Fruit fly (Drosophila melanogaster) whole organism, embryonic: ENCODE measurements around the gene trbd.

Experiments used
- Atf6 ChIP-seq: fragments of 200-800 bp; sonication (Bioruptor generic); IDR thresholded peaks from 2 replicates; pipeline ENCODE4 v1.3.6; 2022; ENCODE audit warnings: missing biosample characterization, missing genetic modification characterization
- Bgb ChIP-seq: fragments of 200-800 bp; sonication (Bioruptor generic); IDR thresholded peaks from 2 replicates; pipeline ENCODE4 v1.3.6; 2022; ENCODE audit warnings: missing biosample characterization, missing genetic modification characterization; ENCODE audit not compliant: partially characterized antibody
- C15 ChIP-seq: fragments of 200-800 bp; sonication (Bioruptor generic); IDR thresholded peaks from 3 replicates; pipeline ENCODE4 v1.3.6; 2022; ENCODE audit warnings: missing biosample characterization, missing genetic modification characterization
- CG10267 ChIP-seq: fragments of 200-800 bp; sonication (Bioruptor generic); optimal IDR thresholded peaks from 2 replicates; lab custom pipeline; 2018; ENCODE audit warnings: missing biosample characterization, mild to moderate bottlenecking, missing genetic modification characterization, moderate library complexity
- CG13287 ChIP-seq: fragments of 200-800 bp; sonication (Bioruptor generic); IDR thresholded peaks from 2 replicates; pipeline ENCODE4 v1.3.6; 2022; ENCODE audit warnings: missing biosample characterization, missing genetic modification characterization; ENCODE audit not compliant: partially characterized antibody
- CG15479 ChIP-seq: fragments of 200-800 bp; sonication (Bioruptor generic); optimal IDR thresholded peaks from 3 replicates; lab custom pipeline; 2019; ENCODE audit warnings: missing biosample characterization, mild to moderate bottlenecking, missing genetic modification characterization, moderate library complexity
- CG17186 ChIP-seq: fragments of 200-800 bp; sonication (Bioruptor generic); optimal IDR thresholded peaks from 3 replicates; lab custom pipeline; 2017; ENCODE audit warnings: missing biosample characterization, missing genetic modification reagents, missing genetic modification characterization
- CG17385 ChIP-seq: fragments of 200-800 bp; sonication (Bioruptor generic); optimal IDR thresholded peaks from 3 replicates; lab custom pipeline; 2018; ENCODE audit warnings: missing biosample characterization, mild to moderate bottlenecking, missing genetic modification characterization
- CG1792 ChIP-seq: fragments of 200-800 bp; sonication (Bioruptor generic); optimal IDR thresholded peaks from 2 replicates; lab custom pipeline; 2016; ENCODE audit warnings: missing biosample characterization, missing genetic modification characterization
- CG18476 ChIP-seq: fragments of 200-800 bp; sonication (Bioruptor generic); optimal IDR thresholded peaks from 2 replicates; lab custom pipeline; 2016; ENCODE audit warnings: missing biosample characterization, mild to moderate bottlenecking, missing genetic modification characterization
- CG2712 ChIP-seq: fragments of 200-800 bp; optimal IDR thresholded peaks from 3 replicates; lab custom pipeline; 2019; ENCODE audit warnings: missing biosample characterization, mild to moderate bottlenecking, missing genetic modification characterization, moderate library complexity
- CG32772 ChIP-seq: fragments of 200-800 bp; sonication (Bioruptor generic); IDR thresholded peaks from 2 replicates; pipeline ENCODE4 v1.3.6; 2022; ENCODE audit warnings: missing biosample characterization, missing genetic modification characterization
- CG34224 ChIP-seq: fragments of 200-800 bp; sonication (Bioruptor generic); IDR thresholded peaks from 3 replicates; pipeline ENCODE4 v1.3.6; 2022; ENCODE audit warnings: missing biosample characterization, missing genetic modification characterization; ENCODE audit not compliant: partially characterized antibody
- CG4282 ChIP-seq: fragments of 200-800 bp; sonication (Bioruptor generic); optimal IDR thresholded peaks from 2 replicates; lab custom pipeline; 2016; ENCODE audit warnings: missing biosample characterization, missing genetic modification characterization
- CG7357 ChIP-seq: fragments of 200-800 bp; sonication (Bioruptor generic); IDR thresholded peaks from 3 replicates; pipeline ENCODE4 v1.3.6; 2022; ENCODE audit warnings: missing biosample characterization, missing genetic modification characterization
- CG8924 ChIP-seq: fragments of 200-800 bp; optimal IDR thresholded peaks from 3 replicates; lab custom pipeline; 2019; ENCODE audit warnings: missing biosample characterization, mild to moderate bottlenecking, missing genetic modification characterization, moderate library complexity
- CG9215 ChIP-seq: fragments of 200-800 bp; sonication (Bioruptor generic); IDR thresholded peaks from 2 replicates; pipeline ENCODE4 v1.3.6; 2022; ENCODE audit warnings: missing biosample characterization, missing genetic modification characterization
- CG9727 ChIP-seq: fragments of 200-800 bp; sonication (Bioruptor generic); optimal IDR thresholded peaks from 3 replicates; lab custom pipeline; 2017; ENCODE audit warnings: missing biosample characterization, mild to moderate bottlenecking, missing genetic modification characterization
- Dp ChIP-seq: fragments of 200-800 bp; sonication (Bioruptor generic); optimal IDR thresholded peaks from 2 replicates; lab custom pipeline; 2018; ENCODE audit warnings: missing biosample characterization, mild to moderate bottlenecking, missing genetic modification characterization, moderate library complexity
- E2f2 ChIP-seq: fragments of 200-800 bp; sonication (Bioruptor generic); IDR thresholded peaks from 2 replicates; pipeline ENCODE4 v1.3.6; 2022; ENCODE audit warnings: missing biosample characterization, missing genetic modification characterization
- Fer2 ChIP-seq: fragments of 200-800 bp; sonication (Bioruptor generic); optimal IDR thresholded peaks from 2 replicates; lab custom pipeline; 2018; ENCODE audit warnings: missing biosample characterization, mild to moderate bottlenecking, missing genetic modification characterization, moderate library complexity
- Fer3 ChIP-seq: fragments of 200-800 bp; sonication (Bioruptor generic); optimal IDR thresholded peaks from 2 replicates; lab custom pipeline; 2018; ENCODE audit warnings: missing biosample characterization, mild to moderate bottlenecking, missing genetic modification characterization, moderate library complexity
- HmgZ ChIP-seq: fragments of 200-800 bp; sonication (Bioruptor generic); optimal IDR thresholded peaks from 2 replicates; lab custom pipeline; 2018; ENCODE audit warnings: missing biosample characterization, mild to moderate bottlenecking, missing genetic modification characterization
- Med ChIP-seq: fragments of 200-800 bp; sonication (Bioruptor generic); peaks from one replicate; lab custom pipeline; 2016; ENCODE audit warnings: missing biosample characterization, missing genetic modification characterization, mild to moderate bottlenecking, inconsistent platforms, moderate library complexity
- Nf-YC ChIP-seq: fragments of 200-800 bp; optimal IDR thresholded peaks from 3 replicates; lab custom pipeline; 2019; ENCODE audit warnings: missing biosample characterization, mild to moderate bottlenecking, missing genetic modification characterization, moderate library complexity
- Rfx ChIP-seq: fragments of 200-800 bp; sonication (Bioruptor generic); IDR thresholded peaks from 2 replicates; pipeline ENCODE4 v1.3.6; 2022; ENCODE audit warnings: missing biosample characterization, missing genetic modification characterization
- Xbp1 ChIP-seq: fragments of 200-800 bp; sonication (Bioruptor generic); optimal IDR thresholded peaks from 3 replicates; lab custom pipeline; 2016; ENCODE audit warnings: missing biosample characterization, mild to moderate bottlenecking, missing genetic modification characterization
- ato ChIP-seq: fragments of 200-800 bp; sonication (Bioruptor generic); IDR thresholded peaks from 2 replicates; pipeline ENCODE4 v1.3.6; 2022; ENCODE audit warnings: missing biosample characterization, missing genetic modification characterization; ENCODE audit not compliant: partially characterized antibody
- emc ChIP-seq: fragments of 200-800 bp; sonication (Bioruptor generic); optimal IDR thresholded peaks from 2 replicates; lab custom pipeline; 2016; ENCODE audit warnings: missing biosample characterization, missing genetic modification characterization
- fd3F ChIP-seq: fragments of 200-800 bp; sonication (Bioruptor generic); optimal IDR thresholded peaks from 2 replicates; lab custom pipeline; 2018; ENCODE audit warnings: missing biosample characterization, mild to moderate bottlenecking, missing genetic modification characterization, moderate library complexity
- grau ChIP-seq: fragments of 200-800 bp; optimal IDR thresholded peaks from 3 replicates; lab custom pipeline; 2019; ENCODE audit warnings: missing biosample characterization, mild to moderate bottlenecking, missing genetic modification characterization, moderate library complexity
- ham ChIP-seq: fragments of 200-800 bp; sonication (Bioruptor generic); IDR thresholded peaks from 2 replicates; pipeline ENCODE4 v1.3.6; 2022; ENCODE audit warnings: missing biosample characterization, missing genetic modification characterization
- jumu ChIP-seq: fragments of 200-800 bp; sonication (Bioruptor generic); optimal IDR thresholded peaks from 3 replicates; lab custom pipeline; 2016; ENCODE audit warnings: missing biosample characterization, missing genetic modification characterization
- lov ChIP-seq, 2 experiments: fragments of 200-800 bp in 1 of 2; fragments of >200 bp in 1 of 2; sonication (Bioruptor generic) in 1 of 2; IDR thresholded peaks in 1 of 2; optimal IDR thresholded peaks in 1 of 2; 2 replicates in 1 of 2; 3 replicates in 1 of 2; pipeline versions ENCODE4 v1.3.6 to Lab custom; 2017 to 2022; ENCODE audit warnings: missing biosample characterization in 1 of 2, missing genetic modification characterization in 1 of 2
- org-1 ChIP-seq: fragments of 200-800 bp; sonication (Bioruptor generic); optimal IDR thresholded peaks from 2 replicates; lab custom pipeline; 2017; ENCODE audit warnings: missing biosample characterization, missing genetic modification characterization
- pita ChIP-seq: fragments of 200-800 bp; sonication (Bioruptor generic); optimal IDR thresholded peaks from 2 replicates; lab custom pipeline; 2017; ENCODE audit warnings: missing biosample characterization, mild to moderate bottlenecking, missing genetic modification characterization
- pzg ChIP-seq: fragments of 200-800 bp; sonication (Bioruptor generic); optimal IDR thresholded peaks from 3 replicates; lab custom pipeline; 2018; ENCODE audit warnings: missing biosample characterization, mild to moderate bottlenecking, missing genetic modification characterization, moderate library complexity
- ranshi ChIP-seq: fragments of 200-800 bp; sonication (Bioruptor generic); IDR thresholded peaks from 2 replicates; pipeline ENCODE4 v1.3.6; 2022; ENCODE audit warnings: missing biosample characterization, missing genetic modification characterization
- row ChIP-seq: fragments of 200-800 bp; sonication (Bioruptor generic); IDR thresholded peaks from 3 replicates; pipeline ENCODE4 v1.3.6; 2022; ENCODE audit warnings: missing biosample characterization, missing genetic modification characterization
- sens ChIP-seq: fragments of 200-800 bp; sonication (Bioruptor generic); peaks from one replicate; lab custom pipeline; 2016; ENCODE audit warnings: missing biosample characterization, missing genetic modification characterization
- sim ChIP-seq: fragments of 200-800 bp; sonication (Bioruptor generic); IDR thresholded peaks from 2 replicates; pipeline ENCODE4 v1.3.6; 2022; ENCODE audit warnings: missing biosample characterization, missing genetic modification characterization
- sisA ChIP-seq: fragments of 200-800 bp; sonication (Bioruptor generic); IDR thresholded peaks from 2 replicates; pipeline ENCODE4 v1.3.6; 2022; ENCODE audit warnings: missing biosample characterization, missing genetic modification characterization
- so ChIP-seq: fragments of 200-800 bp; sonication (Bioruptor generic); IDR thresholded peaks from 3 replicates; pipeline ENCODE4 v1.3.6; 2022; ENCODE audit warnings: missing biosample characterization, missing genetic modification characterization
- stwl ChIP-seq: fragments of 200-800 bp; sonication (Bioruptor generic); optimal IDR thresholded peaks from 3 replicates; lab custom pipeline; 2018; ENCODE audit warnings: missing biosample characterization, mild to moderate bottlenecking, missing genetic modification characterization, moderate library complexity
- vvl ChIP-seq: fragments of 200-800 bp; sonication (Bioruptor generic); IDR thresholded peaks from 2 replicates; pipeline ENCODE4 v1.3.6; 2022; ENCODE audit warnings: missing biosample characterization, missing genetic modification characterization

trbd gene

dm6 chr3R:9684125-9684524 lies 26.7 kb downstream of the trbd start, which contains the start of gene CG9444 (continued):
- TF ChIP-seq jumu (GFP tag; lab: Kevin White, UChicago) (no peak), sisA (GFP tag; lab: Robert Waterston, UW) (no peak), CG15479 (GFP tag; lab: Kevin White, UChicago) (peak; percentile 66), CG18476 (GFP tag; lab: Kevin White, UChicago) (no peak), pzg (GFP tag; lab: Kevin White, UChicago) (no peak), emc (GFP tag; lab: Kevin White, UChicago) (no peak), CG34224 (GFP tag; lab: Robert Waterston, UW) (no peak)

DNA sequence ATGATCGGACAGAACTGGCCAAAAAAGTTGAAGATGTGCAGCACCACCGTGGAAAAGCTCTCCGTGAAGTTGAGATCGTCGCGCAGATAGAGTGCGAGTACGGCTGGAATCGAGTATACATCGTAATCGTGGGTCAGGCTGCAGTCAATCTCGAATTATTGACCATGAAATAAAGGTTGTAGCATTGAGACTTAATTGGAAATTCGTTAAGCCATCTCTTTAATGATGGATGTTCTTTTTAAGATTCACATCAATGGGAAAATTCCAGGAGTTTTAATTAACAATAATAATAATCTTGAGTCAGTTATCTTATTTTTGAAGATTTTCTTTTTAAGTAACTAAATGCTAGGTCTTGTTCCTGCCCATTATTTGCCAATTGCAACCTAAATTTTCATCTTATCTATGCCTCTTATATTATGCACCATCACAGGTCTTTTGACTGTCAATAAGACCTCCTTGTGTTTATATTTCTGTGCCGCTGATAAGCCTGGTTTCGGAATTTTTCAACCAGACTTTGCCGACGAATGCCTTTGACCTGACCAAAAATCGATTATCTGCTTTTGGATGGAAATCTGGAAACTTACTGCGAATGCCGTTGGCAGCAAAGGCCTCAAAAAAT lies 27.7 kb downstream of the trbd start:
- TF ChIP-seq CG7357 (GFP tag; lab: Robert Waterston, UW), result no peak
- TF ChIP-seq CG15479 (GFP tag; lab: Kevin White, UChicago), result peak; percentile 56
- TF ChIP-seq, all 482 proteins: peak for 1

- TF ChIP-seq Med (GFP tag; lab: Kevin White, UChicago) (peak; percentile 64), Bgb (peak; percentile 37; the same call in 1 of the 2 replicates), CG17385 (GFP tag; lab: Kevin White, UChicago) (peak; percentile 99), CG17186 (GFP tag; lab: Kevin White, UChicago) (peak; percentile 23), CG4282 (GFP tag; lab: Kevin White, UChicago) (no peak), CG13287 (peak; percentile 24; the same call in 1 of the 2 replicates), CG1792 (GFP tag; lab: Kevin White, UChicago) (no peak), C15 (GFP tag; lab: Robert Waterston, UW) (no peak), ato (no peak), sim (GFP tag; lab: Robert Waterston, UW) (0 out of 2 replicates have a peak, but pooled peaks have one; percentile 28), CG2712 (tag; lab: Kevin White, UChicago) (peak; percentile 1), ham (GFP tag; lab: Robert Waterston, UW) (no peak), vvl (GFP tag; lab: Robert Waterston, UW) (peak; percentile 30; the same call in 1 of the 2 replicates), Dp (peak; percentile 93), Atf6 (GFP tag; lab: Robert Waterston, UW) (no peak), HmgZ (peak; percentile 24), Fer3 (no peak), E2f2 (GFP tag; lab: Robert Waterston, UW) (peak; percentile 97), so (GFP tag; lab: Robert Waterston, UW) (no peak), row (peak; percentile 26; the same call in 1 of the 3 replicates), lov (optimal IDR thresholded peaks at IDR 0.05; lab: Kevin White, UChicago) (no peak), lov (GFP tag; IDR thresholded peaks at IDR 0.05; lab: Robert Waterston, UW) (no peak), pita (GFP tag; lab: Kevin White, UChicago) (no peak), grau (tag; lab: Kevin White, UChicago) (peak; percentile 87), Xbp1 (GFP tag; lab: Kevin White, UChicago) (no peak), CG9215 (GFP tag; lab: Robert Waterston, UW) (peak; percentile 89), sens (peak; percentile 37), CG10267 (tag; lab: Kevin White, UChicago) (peak; percentile 22), pzg (GFP tag; lab: Kevin White, UChicago) (peak; percentile 44), org-1 (no peak), Fer2 (tag; lab: Kevin White, UChicago) (no peak), Nf-YC (tag; lab: Kevin White, UChicago) (no peak), CG8924 (no peak), ranshi (no peak), Rfx (peak; percentile 70), stwl (peak; percentile 59), CG32772 (no peak), CG9727 (GFP tag; lab: Kevin White, UChicago) (no peak), fd3F (GFP tag; lab: Kevin White, UChicago) (peak; percentile 13)
Observed at dm6 chr3R:9679746-9680145, 31.1 kb downstream of the trbd start, which contains the start of gene nmdyn-D7. Gene nmdyn-D7, plus strand, starts transcription at chr3R:9679939.
